Fruit fly (Drosophila melanogaster): ENCODE results near the gene Snap24.

The Snap24 gene

DNA sequence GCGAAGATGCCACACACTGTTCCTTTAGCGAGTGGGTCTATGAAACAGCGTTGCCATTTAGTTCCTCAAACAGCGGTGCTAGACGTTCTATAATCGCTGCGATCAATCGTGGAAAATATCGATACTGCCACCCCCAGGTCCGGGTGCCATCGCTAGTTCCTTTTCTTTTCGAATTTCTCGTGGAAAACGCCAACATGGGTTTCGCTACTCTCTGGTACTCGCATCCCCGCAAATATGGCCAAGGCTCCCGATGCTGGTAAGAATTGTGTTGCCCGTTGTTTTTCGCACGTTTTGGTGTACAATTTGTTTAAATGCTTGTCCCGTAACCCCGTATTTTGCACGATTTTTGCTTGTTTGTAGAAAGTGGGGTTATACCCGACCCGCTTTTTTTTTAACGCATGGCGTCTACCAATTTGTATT is 15.0 kb upstream of the Snap24 start, which contains the start of gene RpS29 (continued):
- TF ChIP-seq CG11398 (GFP tag; optimal IDR thresholded peaks at IDR 0.05) (peak; percentile 65), CG10959 (GFP tag; IDR thresholded peaks at IDR 0.05) (peak; percentile 41; the same call in 1 of the 2 replicates), pros (GFP tag; optimal IDR thresholded peaks at IDR 0.05) (no peak), ab (GFP tag; optimal IDR thresholded peaks at IDR 0.05) (peak; percentile 57), CG11456 (GFP tag; IDR thresholded peaks at IDR 0.05) (peak; percentile 95), pum (GFP tag; optimal IDR thresholded peaks at IDR 0.05) (peak; percentile 81), CG13123 (GFP tag; optimal IDR thresholded peaks at IDR 0.05) (peak; percentile 74), CG4707 (GFP tag; optimal IDR thresholded peaks at IDR 0.05) (no peak), CG5245 (GFP tag; optimal IDR thresholded peaks at IDR 0.05) (peak; percentile 66), tap (tag; optimal IDR thresholded peaks at IDR 0.05) (peak; percentile 38), CG1233 (GFP tag; optimal IDR thresholded peaks at IDR 0.05) (peak; percentile 60), Ets65A (GFP tag) (peak; percentile 99), HLH3B (GFP tag; IDR thresholded peaks at IDR 0.05) (peak; percentile 73), salm (tag; optimal IDR thresholded peaks at IDR 0.05) (peak; percentile 64), dmrt11E (tag; optimal IDR thresholded peaks at IDR 0.05) (peak; percentile 54), fd3F (GFP tag; optimal IDR thresholded peaks at IDR 0.05) (peak; percentile 55), tgo (GFP tag; IDR thresholded peaks at IDR 0.05) (peak; percentile 65), CG18262 (tag; optimal IDR thresholded peaks at IDR 0.05) (peak; percentile 47), gsb (GFP tag; IDR thresholded peaks at IDR 0.05) (peak; percentile 77), cg (GFP tag; optimal IDR thresholded peaks at IDR 0.05) (no peak), CG10209 (GFP tag; optimal IDR thresholded peaks at IDR 0.05) (peak; percentile 72), CG2199 (GFP tag; IDR thresholded peaks at IDR 0.05) (peak; percentile 55; the same call in 1 of the 3 replicates), CG4328 (GFP tag; optimal IDR thresholded peaks at IDR 0.05) (peak; percentile 87), CG12155 (GFP tag; optimal IDR thresholded peaks at IDR 0.05) (peak; percentile 97), eyg (GFP tag; optimal IDR thresholded peaks at IDR 0.05) (peak; percentile 70), sug (tag; optimal IDR thresholded peaks at IDR 0.05) (peak; percentile 89), BtbVII (GFP tag; optimal IDR thresholded peaks at IDR 0.05) (peak; percentile 78), Eip74EF (GFP tag; optimal IDR thresholded peaks at IDR 0.05) (peak in 1 of 2 experiments; percentile 69), Dbx (GFP tag; IDR thresholded peaks at IDR 0.05) (peak; percentile 93), Sry-β (GFP tag; optimal IDR thresholded peaks at IDR 0.05) (peak; percentile 53), pnt (GFP tag; optimal IDR thresholded peaks at IDR 0.05) (peak; percentile 73), eve (GFP tag; optimal IDR thresholded peaks at IDR 0.05) (no peak), org-1 (GFP tag; optimal IDR thresholded peaks at IDR 0.05) (peak; percentile 15), CG6765 (GFP tag; optimal IDR thresholded peaks at IDR 0.05) (peak; percentile 83), CG7556 (GFP tag; optimal IDR thresholded peaks at IDR 0.05) (peak; percentile 45), CG16863 (GFP tag; optimal IDR thresholded peaks at IDR 0.05) (peak; percentile 77), CG6813 (GFP tag; optimal IDR thresholded peaks at IDR 0.05) (peak; percentile 82), hth (optimal IDR thresholded peaks at IDR 0.05) (no peak), CG4617 (GFP tag; optimal IDR thresholded peaks at IDR 0.05; ENCODE audit: borderline replicate concordance) (peak; percentile 75), Fer3 (tag; optimal IDR thresholded peaks at IDR 0.05) (peak; percentile 71), z (GFP tag; IDR thresholded peaks at IDR 0.05) (no peak), Max (GFP tag; optimal IDR thresholded peaks at IDR 0.05) (peak; percentile 76), fru (optimal IDR thresholded peaks at IDR 0.05) (no peak), sima (GFP tag; optimal IDR thresholded peaks at IDR 0.05) (peak; percentile 44), CG6791 (GFP tag; IDR thresholded peaks at IDR 0.05; ENCODE audit: partially characterized antibody) (peak; percentile 97), CG11723 (GFP tag; optimal IDR thresholded peaks at IDR 0.05) (peak; percentile 68), Oli (tag; optimal IDR thresholded peaks at IDR 0.05) (peak; percentile 12), E2f1 (GFP tag; IDR thresholded peaks at IDR 0.05) (peak; percentile 60), CG12942 (GFP tag; optimal IDR thresholded peaks at IDR 0.05) (peak; percentile 78), CG9932 (GFP tag; IDR thresholded peaks at IDR 0.05) (peak; percentile 95), her (GFP tag; optimal IDR thresholded peaks at IDR 0.05) (peak; percentile 89), tx (GFP tag; optimal IDR thresholded peaks at IDR 0.05) (peak; percentile 80)

Measured in whole organism, embryonic.